Fruit fly (Drosophila melanogaster) whole organism, prepupa: Measurements from ENCODE around the gene CG7362.

Experiments used
- Blimp-1 ChIP-seq: fragments of 200-800 bp; sonication (Bioruptor generic); optimal IDR thresholded peaks from 3 replicates; lab custom pipeline; 2017; ENCODE audit warnings: missing biosample characterization, missing genetic modification characterization, mild to moderate bottlenecking, moderate library complexity, missing genetic modification reagents
- CG11294 ChIP-seq: fragments of 200-800 bp; sonication (Bioruptor generic); IDR thresholded peaks from 2 replicates; pipeline ENCODE4 v1.3.6; 2022; ENCODE audit warnings: missing biosample characterization, missing genetic modification characterization
- CG15336 ChIP-seq: fragments of 200-800 bp; sonication (Bioruptor generic); IDR thresholded peaks from 2 replicates; pipeline ENCODE4 v1.3.6; 2022; ENCODE audit warnings: missing biosample characterization, missing genetic modification characterization
- CG16779 ChIP-seq: fragments of 200-800 bp; sonication (Bioruptor generic); optimal IDR thresholded peaks from 3 replicates; lab custom pipeline; 2017; ENCODE audit warnings: missing biosample characterization, mild to moderate bottlenecking, missing genetic modification characterization
- CG32006 ChIP-seq: fragments of 200-800 bp; sonication (Bioruptor generic); optimal IDR thresholded peaks from 3 replicates; lab custom pipeline; 2017; ENCODE audit warnings: missing biosample characterization, mild to moderate bottlenecking, missing genetic modification characterization
- CG34406 ChIP-seq: fragments of 200-800 bp; sonication (Bioruptor generic); optimal IDR thresholded peaks from 3 replicates; lab custom pipeline; 2016; ENCODE audit warnings: missing biosample characterization, missing genetic modification characterization
- CG4318 ChIP-seq: fragments of 200-800 bp; sonication (Bioruptor generic); optimal IDR thresholded peaks from 3 replicates; lab custom pipeline; 2017; ENCODE audit warnings: missing biosample characterization, mild to moderate bottlenecking, missing genetic modification characterization
- CG6163 ChIP-seq: fragments of 200-800 bp; sonication (Bioruptor generic); IDR thresholded peaks from 3 replicates; pipeline ENCODE4 v1.3.6; 2022; ENCODE audit warnings: missing biosample characterization, missing genetic modification characterization
- CG6276 ChIP-seq: fragments of 200-800 bp; sonication (Bioruptor generic); optimal IDR thresholded peaks from 2 replicates; lab custom pipeline; 2017; ENCODE audit warnings: missing biosample characterization, mild to moderate bottlenecking, missing genetic modification characterization
- CG6792 ChIP-seq: fragments of 200-800 bp; sonication (Bioruptor generic); optimal IDR thresholded peaks from 3 replicates; lab custom pipeline; 2016; ENCODE audit warnings: missing biosample characterization, missing genetic modification characterization
- CG6808 ChIP-seq: fragments of 200-800 bp; sonication (Bioruptor generic); optimal IDR thresholded peaks from 3 replicates; lab custom pipeline; 2017; ENCODE audit warnings: missing biosample characterization, missing genetic modification characterization, mild to moderate bottlenecking, moderate library complexity, missing genetic modification reagents
- CG8119 ChIP-seq: fragments of 200-800 bp; sonication (Bioruptor generic); IDR thresholded peaks from 3 replicates; pipeline ENCODE4 v1.3.6; 2022; ENCODE audit warnings: missing biosample characterization, missing genetic modification characterization
- CG8319 ChIP-seq: fragments of 200-800 bp; sonication (Bioruptor generic); optimal IDR thresholded peaks from 3 replicates; lab custom pipeline; 2016; ENCODE audit warnings: missing biosample characterization, missing genetic modification characterization
- CG8632 ChIP-seq: fragments of 200-800 bp; sonication (Bioruptor generic); optimal IDR thresholded peaks from 3 replicates; lab custom pipeline; 2016; ENCODE audit warnings: missing biosample characterization, missing genetic modification characterization
- CG9139 ChIP-seq: fragments of 200-800 bp; sonication (Bioruptor generic); optimal IDR thresholded peaks from 3 replicates; lab custom pipeline; 2017; ENCODE audit warnings: missing biosample characterization, mild to moderate bottlenecking, missing genetic modification characterization
- Eip75B ChIP-seq: fragments of 200-800 bp; sonication (Bioruptor generic); optimal IDR thresholded peaks from 3 replicates; lab custom pipeline; 2016; ENCODE audit warnings: missing biosample characterization, missing genetic modification characterization
- Eip78C ChIP-seq: fragments of 200-800 bp; sonication (Bioruptor generic); peaks from one replicate; lab custom pipeline; 2016; ENCODE audit warnings: missing biosample characterization, missing genetic modification characterization
- Ets21C ChIP-seq: fragments of 200-800 bp; sonication (Bioruptor generic); optimal IDR thresholded peaks from 3 replicates; lab custom pipeline; 2016; ENCODE audit warnings: missing biosample characterization, missing genetic modification characterization
- Ets96B ChIP-seq: fragments of 200-800 bp; optimal IDR thresholded peaks from 2 replicates; lab custom pipeline; 2019; ENCODE audit warnings: missing biosample characterization, mild to moderate bottlenecking, missing genetic modification characterization, moderate library complexity
- Gug ChIP-seq: fragments of 200-800 bp; sonication (Bioruptor generic); IDR thresholded peaks from 2 replicates; pipeline ENCODE4 v1.3.6; 2022; ENCODE audit warnings: missing biosample characterization, missing genetic modification characterization
- Hr38 ChIP-seq: sonication (Bioruptor generic); optimal IDR thresholded peaks from 2 replicates; lab custom pipeline; 2016; ENCODE audit warnings: missing biosample characterization, missing genetic modification characterization
- Hr39 ChIP-seq: fragments of 200-800 bp; sonication (Bioruptor generic); optimal IDR thresholded peaks from 2 replicates; lab custom pipeline; 2016; ENCODE audit warnings: missing biosample characterization, missing genetic modification characterization
- Hr4 ChIP-seq: fragments of 200-800 bp; sonication (Bioruptor generic); optimal IDR thresholded peaks from 3 replicates; lab custom pipeline; 2016; ENCODE audit warnings: missing biosample characterization, missing genetic modification characterization
- Lpt ChIP-seq: fragments of 200-800 bp; sonication (Bioruptor generic); optimal IDR thresholded peaks from 3 replicates; lab custom pipeline; 2016; ENCODE audit warnings: missing biosample characterization, missing genetic modification characterization
- Sox102F ChIP-seq: fragments of 200-800 bp; sonication (Bioruptor generic); optimal IDR thresholded peaks from 2 replicates; lab custom pipeline; 2016; ENCODE audit warnings: missing biosample characterization, mild to moderate bottlenecking, missing genetic modification characterization
- Sox14 ChIP-seq: fragments of 200-800 bp; sonication (Bioruptor generic); optimal IDR thresholded peaks from 3 replicates; lab custom pipeline; 2016; ENCODE audit warnings: missing biosample characterization, missing genetic modification characterization
- Sox15 ChIP-seq: fragments of 200-800 bp; sonication (Bioruptor generic); optimal IDR thresholded peaks from 3 replicates; lab custom pipeline; 2016; ENCODE audit warnings: missing biosample characterization, missing genetic modification characterization
- dac ChIP-seq: fragments of 200-800 bp; sonication (Bioruptor generic); optimal IDR thresholded peaks from 2 replicates; lab custom pipeline; 2017; ENCODE audit warnings: missing biosample characterization, mild to moderate bottlenecking, missing genetic modification characterization
- dsx ChIP-seq: fragments of 200-800 bp; optimal IDR thresholded peaks from 3 replicates; lab custom pipeline; 2019; ENCODE audit warnings: missing biosample characterization, mild to moderate bottlenecking, missing genetic modification characterization, moderate library complexity; ENCODE audit not compliant: poor library complexity, severe bottlenecking
- eg ChIP-seq: fragments of 200-800 bp; sonication (Bioruptor generic); IDR thresholded peaks from 3 replicates; pipeline ENCODE4 v1.3.6; 2022; ENCODE audit warnings: missing biosample characterization, missing genetic modification characterization
- esn ChIP-seq: fragments of 200-800 bp; sonication (Bioruptor generic); optimal IDR thresholded peaks from 2 replicates; lab custom pipeline; 2016; ENCODE audit warnings: missing biosample characterization, mild to moderate bottlenecking, missing genetic modification characterization, moderate library complexity
- fd59A ChIP-seq: fragments of 200-800 bp; sonication (Bioruptor generic); optimal IDR thresholded peaks from 2 replicates; lab custom pipeline; 2017; ENCODE audit warnings: missing biosample characterization, mild to moderate bottlenecking, missing genetic modification characterization, missing genetic modification reagents
- fd85E ChIP-seq: fragments of 200-800 bp; sonication (Bioruptor generic); optimal IDR thresholded peaks from 3 replicates; lab custom pipeline; 2016; ENCODE audit warnings: missing biosample characterization, missing genetic modification characterization
- fkh ChIP-seq: fragments of 200-800 bp; sonication (Bioruptor generic); optimal IDR thresholded peaks from 3 replicates; lab custom pipeline; 2017; ENCODE audit warnings: missing biosample characterization, mild to moderate bottlenecking, missing genetic modification characterization, moderate library complexity
- lz ChIP-seq: fragments of 200-800 bp; sonication (Bioruptor generic); optimal IDR thresholded peaks from 3 replicates; lab custom pipeline; 2016; ENCODE audit warnings: missing biosample characterization, missing genetic modification characterization
- net ChIP-seq: fragments of 200-800 bp; sonication (Bioruptor generic); optimal IDR thresholded peaks from 3 replicates; lab custom pipeline; 2016; ENCODE audit warnings: missing biosample characterization, missing genetic modification characterization
- pdm3 ChIP-seq: fragments of 200-800 bp; sonication (Bioruptor generic); optimal IDR thresholded peaks from 3 replicates; lab custom pipeline; 2016; ENCODE audit warnings: missing biosample characterization, missing genetic modification characterization
- salr ChIP-seq, 2 experiments: fragments of 200-800 bp; sonication (Bioruptor generic); optimal IDR thresholded peaks; 3 replicates each; lab custom pipeline; 2016 to 2018; ENCODE audit warnings: missing biosample characterization in 2 of 2, missing genetic modification characterization in 2 of 2, mild to moderate bottlenecking in 1 of 2
- spab ChIP-seq: fragments of 200-800 bp; sonication (Bioruptor generic); optimal IDR thresholded peaks from 2 replicates; lab custom pipeline; 2017; ENCODE audit warnings: missing biosample characterization, mild to moderate bottlenecking, missing genetic modification characterization, missing genetic modification reagents
- ss ChIP-seq, 2 experiments: fragments of 200-800 bp; sonication (Bioruptor generic); optimal IDR thresholded peaks; 2 replicates in 1 of 2; 3 replicates in 1 of 2; lab custom pipeline; 2017 to 2018; ENCODE audit warnings: mild to moderate bottlenecking in 2 of 2, missing biosample characterization in 2 of 2, missing genetic modification characterization in 2 of 2, moderate library complexity in 1 of 2
- svp ChIP-seq: fragments of 200-800 bp; sonication (Bioruptor generic); peaks from one replicate; lab custom pipeline; 2016; ENCODE audit warnings: missing biosample characterization, missing genetic modification characterization
- topi ChIP-seq: fragments of 200-800 bp; sonication (Bioruptor generic); optimal IDR thresholded peaks from 3 replicates; lab custom pipeline; 2016; ENCODE audit warnings: missing biosample characterization, missing genetic modification characterization
- vri ChIP-seq: fragments of 200-800 bp; sonication (Bioruptor generic); optimal IDR thresholded peaks from 3 replicates; lab custom pipeline; 2016; ENCODE audit warnings: missing biosample characterization, mild to moderate bottlenecking, missing genetic modification characterization

The CG7362 gene

dm6 chr3R:14714904-14715588 is 39.2 kb downstream of the CG7362 start (continued):
- TF ChIP-seq CG32006 (GFP tag; lab: Kevin White, UChicago) (peak; percentile 98), Hr39 (GFP tag; lab: Kevin White, UChicago) (peak; percentile 66), CG8319 (GFP tag; lab: Kevin White, UChicago) (peak; percentile 52), fd85E (GFP tag; lab: Kevin White, UChicago) (no peak), Ets21C (GFP tag; lab: Kevin White, UChicago) (peak; percentile 32), CG16779 (peak; percentile 89), pdm3 (GFP tag; lab: Kevin White, UChicago) (peak; percentile 94), spab (GFP tag; lab: Kevin White, UChicago) (peak; percentile 79), fd59A (GFP tag; lab: Kevin White, UChicago) (peak; percentile 90), CG6163 (GFP tag; lab: Robert Waterston, UW) (peak; percentile 96), salr (GFP tag; optimal IDR thresholded peaks at IDR 0.05; lab: Kevin White, UChicago) (peak; percentile 83 to 96), CG9139 (peak; percentile 66), CG8632 (GFP tag; lab: Kevin White, UChicago) (peak; percentile 68), Sox102F (GFP tag; lab: Kevin White, UChicago) (peak; percentile 36), Lpt (GFP tag; lab: Kevin White, UChicago) (peak; percentile 94), lz (GFP tag; lab: Kevin White, UChicago) (peak; percentile 68), Gug (GFP tag; lab: Robert Waterston, UW) (peak; percentile 96), fkh (GFP tag; lab: Kevin White, UChicago) (no peak), dac (GFP tag; lab: Kevin White, UChicago) (peak; percentile 95), Hr38 (GFP tag; lab: Kevin White, UChicago) (peak; percentile 75), ss (GFP tag; optimal IDR thresholded peaks at IDR 0.05; lab: Kevin White, UChicago) (peak; percentile 79 to 83), Ets96B (tag; lab: Kevin White, UChicago) (peak; percentile 93), CG15336 (GFP tag; lab: Robert Waterston, UW) (peak; percentile 99), Blimp-1 (no peak), Eip75B (GFP tag; lab: Kevin White, UChicago) (peak; percentile 88), CG6808 (GFP tag; lab: Kevin White, UChicago) (peak; percentile 80), net (GFP tag; lab: Kevin White, UChicago) (peak; percentile 94), vri (GFP tag; lab: Kevin White, UChicago) (peak; percentile 25)

- peak; percentile 21 for TF ChIP-seq esn (GFP tag; lab: Kevin White, UChicago)
- no peak for TF ChIP-seq vri (GFP tag; lab: Kevin White, UChicago)
- TF ChIP-seq CG32006 (GFP tag; lab: Kevin White, UChicago) = peak; percentile 77
- peak; percentile 79 for TF ChIP-seq CG9139
- peak; percentile 19 for TF ChIP-seq CG6792 (GFP tag; lab: Kevin White, UChicago)
- TF ChIP-seq fd85E (GFP tag; lab: Kevin White, UChicago) = no peak
- TF ChIP-seq svp (GFP tag; lab: Kevin White, UChicago) = peak; percentile 39
- TF ChIP-seq dsx (GFP tag; lab: Kevin White, UChicago) = peak; percentile 64
- TF ChIP-seq fkh (GFP tag; lab: Kevin White, UChicago) = peak; percentile 94
- TF ChIP-seq Ets96B (tag; lab: Kevin White, UChicago) = peak; percentile 80
- TF ChIP-seq CG15336 (GFP tag; lab: Robert Waterston, UW) = peak; percentile 49
- no peak for TF ChIP-seq Ets21C (GFP tag; lab: Kevin White, UChicago)
- TF ChIP-seq Blimp-1 = peak; percentile 7
- TF ChIP-seq Sox14 (GFP tag; lab: Kevin White, UChicago) = no peak
- peak; percentile 48; the same call in 2 of the 3 replicates for TF ChIP-seq eg
- TF ChIP-seq CG34406 (GFP tag; lab: Kevin White, UChicago) = peak; percentile 79
- TF ChIP-seq salr (GFP tag; optimal IDR thresholded peaks at IDR 0.05; lab: Kevin White, UChicago) = no peak
- peak; percentile 43 for TF ChIP-seq CG16779
- peak; percentile 73 for TF ChIP-seq CG6276 (GFP tag; lab: Kevin White, UChicago)
- TF ChIP-seq CG8632 (GFP tag; lab: Kevin White, UChicago) = peak; percentile 87
- no peak for TF ChIP-seq Hr39 (GFP tag; lab: Kevin White, UChicago)
- peak; percentile 9 for TF ChIP-seq Sox15
- TF ChIP-seq Hr4 = peak; percentile 34
- peak; percentile 41 for TF ChIP-seq Eip78C (GFP tag; lab: Kevin White, UChicago)
- TF ChIP-seq Hr38 (GFP tag; lab: Kevin White, UChicago) = no peak
- TF ChIP-seq CG8319 (GFP tag; lab: Kevin White, UChicago) = no peak
- TF ChIP-seq CG4318 (GFP tag; lab: Kevin White, UChicago) = peak; percentile 52
- TF ChIP-seq dac (GFP tag; lab: Kevin White, UChicago) = no peak
- no peak; the same call in 1 of the 2 replicates for TF ChIP-seq CG11294 (GFP tag; lab: Robert Waterston, UW)
- TF ChIP-seq CG8119 (GFP tag; lab: Robert Waterston, UW) = peak; percentile 73
- TF ChIP-seq topi = peak; percentile 40
- TF ChIP-seq spab (GFP tag; lab: Kevin White, UChicago) = peak; percentile 89
Observed at dm6 chr3R:14714147-14714903, 39.9 kb downstream of the CG7362 start.
